Fruit fly (Drosophila melanogaster) whole organism, embryonic: ENCODE data around the gene CG7378.
A peak's percentile ranks its signal among the peaks of the same experiment; 100 is the strongest.

Source experiments
- ATbp ChIP-seq: fragments of 200-800 bp; sonication (Bioruptor generic); optimal IDR thresholded peaks from 2 replicates; lab custom pipeline; 2017; ENCODE audit warnings: missing biosample characterization, mild to moderate bottlenecking, missing genetic modification characterization, missing genetic modification reagents
- Antp ChIP-seq: fragments of 200-800 bp; sonication (Bioruptor generic); optimal IDR thresholded peaks from 3 replicates; lab custom pipeline; 2016; ENCODE audit warnings: missing biosample characterization, missing genetic modification characterization
- Blimp-1 ChIP-seq: fragments of 200-800 bp; sonication (Bioruptor generic); optimal IDR thresholded peaks from 3 replicates; lab custom pipeline; 2018; ENCODE audit warnings: missing biosample characterization, missing genetic modification characterization, mild to moderate bottlenecking, moderate library complexity, missing genetic modification reagents
- CG10654 ChIP-seq: fragments of 200-800 bp; sonication (Bioruptor generic); optimal IDR thresholded peaks from 2 replicates; lab custom pipeline; 2016; ENCODE audit warnings: missing biosample characterization, missing genetic modification characterization
- CG10979 ChIP-seq: fragments of 200-800 bp; sonication (Bioruptor generic); optimal IDR thresholded peaks from 2 replicates; lab custom pipeline; 2018; ENCODE audit warnings: missing biosample characterization, mild to moderate bottlenecking, missing genetic modification characterization, moderate library complexity
- CG11504 ChIP-seq: fragments of 200-800 bp; sonication (Bioruptor generic); optimal IDR thresholded peaks from 3 replicates; lab custom pipeline; 2019; ENCODE audit warnings: missing biosample characterization, mild to moderate bottlenecking, missing genetic modification characterization, moderate library complexity
- CG12219 ChIP-seq: fragments of 200-800 bp; sonication (Bioruptor generic); optimal IDR thresholded peaks from 3 replicates; lab custom pipeline; 2018; ENCODE audit warnings: missing biosample characterization, mild to moderate bottlenecking, missing genetic modification characterization
- CG14710 ChIP-seq: fragments of 200-800 bp; sonication (Bioruptor generic); optimal IDR thresholded peaks from 3 replicates; lab custom pipeline; 2019; ENCODE audit warnings: missing biosample characterization, mild to moderate bottlenecking, missing genetic modification characterization, moderate library complexity
- CG15514 ChIP-seq: fragments of 200-800 bp; sonication (Bioruptor generic); optimal IDR thresholded peaks from 3 replicates; lab custom pipeline; 2017; ENCODE audit warnings: missing biosample characterization, missing genetic modification characterization, mild to moderate bottlenecking, moderate library complexity, missing genetic modification reagents
- CG15601 ChIP-seq: fragments of 200-800 bp; sonication (Bioruptor generic); optimal IDR thresholded peaks from 3 replicates; lab custom pipeline; 2019; ENCODE audit warnings: missing biosample characterization, mild to moderate bottlenecking, missing genetic modification characterization, moderate library complexity
- CG1603 ChIP-seq: fragments of 200-800 bp; sonication (Bioruptor generic); optimal IDR thresholded peaks from 2 replicates; lab custom pipeline; 2019; ENCODE audit warnings: missing biosample characterization, mild to moderate bottlenecking, missing genetic modification characterization, moderate library complexity
- CG17361 ChIP-seq: fragments of 200-800 bp; sonication (Bioruptor generic); IDR thresholded peaks from 3 replicates; pipeline ENCODE4 v1.3.6; 2022; ENCODE audit warnings: missing biosample characterization, missing genetic modification characterization
- CG17802 ChIP-seq: fragments of 200-800 bp; sonication (Bioruptor generic); optimal IDR thresholded peaks from 2 replicates; lab custom pipeline; 2018; ENCODE audit warnings: missing biosample characterization, mild to moderate bottlenecking, missing genetic modification characterization, moderate library complexity
- CG18262 ChIP-seq: fragments of 200-800 bp; optimal IDR thresholded peaks from 3 replicates; lab custom pipeline; 2019; ENCODE audit warnings: missing biosample characterization, mild to moderate bottlenecking, missing genetic modification characterization, moderate library complexity
- CG18764 ChIP-seq: fragments of 200-800 bp; sonication (Bioruptor generic); optimal IDR thresholded peaks from 3 replicates; lab custom pipeline; 2016; ENCODE audit warnings: missing biosample characterization, missing genetic modification characterization
- CG2678 ChIP-seq: fragments of 200-800 bp; sonication (Bioruptor generic); optimal IDR thresholded peaks from 3 replicates; lab custom pipeline; 2019; ENCODE audit warnings: missing biosample characterization, mild to moderate bottlenecking, missing genetic modification characterization, moderate library complexity
- CG31441 ChIP-seq: fragments of 200-800 bp; sonication (Bioruptor generic); IDR thresholded peaks from 2 replicates; pipeline ENCODE4 v1.3.6; 2022; ENCODE audit warnings: missing biosample characterization, missing genetic modification characterization
- CG3163 ChIP-seq: fragments of 200-800 bp; sonication (Bioruptor generic); optimal IDR thresholded peaks from 3 replicates; lab custom pipeline; 2016; ENCODE audit warnings: missing biosample characterization, missing genetic modification characterization
- CG42726 ChIP-seq: fragments of 200-800 bp; sonication (Bioruptor generic); IDR thresholded peaks from 2 replicates; pipeline ENCODE4 v1.3.6; 2022; ENCODE audit warnings: missing biosample characterization, missing genetic modification characterization; ENCODE audit not compliant: partially characterized antibody
- CG4820 ChIP-seq: fragments of 200-800 bp; sonication (Bioruptor generic); optimal IDR thresholded peaks from 3 replicates; lab custom pipeline; 2016; ENCODE audit warnings: missing biosample characterization, missing genetic modification characterization
- CG9609 ChIP-seq: fragments of 200-800 bp; sonication (Bioruptor generic); optimal IDR thresholded peaks from 3 replicates; lab custom pipeline; 2016; ENCODE audit warnings: missing biosample characterization, missing genetic modification characterization
- CG9727 ChIP-seq: fragments of 200-800 bp; sonication (Bioruptor generic); optimal IDR thresholded peaks from 3 replicates; lab custom pipeline; 2017; ENCODE audit warnings: missing biosample characterization, mild to moderate bottlenecking, missing genetic modification characterization
- D ChIP-seq, 2 experiments: fragments of 200-800 bp in 1 of 2; fragments of >200 bp in 1 of 2; sonication (Bioruptor generic) in 1 of 2; optimal IDR thresholded peaks; 2 replicates in 1 of 2; 3 replicates in 1 of 2; lab custom pipeline; 2017; ENCODE audit warnings: mild to moderate bottlenecking in 1 of 2, missing biosample characterization in 1 of 2, missing genetic modification characterization in 1 of 2, missing genetic modification reagents in 1 of 2
- D19A ChIP-seq: fragments of 200-800 bp; optimal IDR thresholded peaks from 3 replicates; lab custom pipeline; 2019; ENCODE audit warnings: missing biosample characterization, mild to moderate bottlenecking, missing genetic modification characterization, moderate library complexity
- Med ChIP-seq: fragments of 200-800 bp; sonication (Bioruptor generic); peaks from one replicate; lab custom pipeline; 2016; ENCODE audit warnings: missing biosample characterization, missing genetic modification characterization, mild to moderate bottlenecking, inconsistent platforms, moderate library complexity
- Pdp1 ChIP-seq, 2 experiments: fragments of 200-800 bp; sonication (Bioruptor generic); optimal IDR thresholded peaks; 3 replicates each; lab custom pipeline; 2016; ENCODE audit warnings: missing biosample characterization in 2 of 2, missing genetic modification characterization in 2 of 2, mild to moderate bottlenecking in 1 of 2, moderate library complexity in 1 of 2
- Ptx1 ChIP-seq: fragments of 200-800 bp; sonication (Bioruptor generic); IDR thresholded peaks from 2 replicates; pipeline ENCODE4 v1.3.6; 2022; ENCODE audit warnings: missing biosample characterization, missing genetic modification characterization
- Sry-β ChIP-seq: fragments of 200-800 bp; sonication (Bioruptor generic); optimal IDR thresholded peaks from 2 replicates; lab custom pipeline; 2018; ENCODE audit warnings: missing biosample characterization, mild to moderate bottlenecking, missing genetic modification characterization, moderate library complexity
- Ssrp ChIP-seq: fragments of 200-800 bp; sonication (Bioruptor generic); optimal IDR thresholded peaks from 2 replicates; lab custom pipeline; 2018; ENCODE audit warnings: missing biosample characterization, mild to moderate bottlenecking, missing genetic modification characterization, moderate library complexity
- Trl ChIP-seq, 3 experiments: fragments of >200 bp in 2 of 3; fragments of 200-800 bp in 1 of 3; sonication (Bioruptor generic) in 1 of 3; optimal IDR thresholded peaks; 2 replicates in 1 of 3; 3 replicates in 2 of 3; lab custom pipeline; 2016 to 2017; ENCODE audit warnings: missing biosample characterization in 1 of 3, missing genetic modification characterization in 1 of 3
- Xrp1 ChIP-seq: fragments of 200-800 bp; sonication (Bioruptor generic); IDR thresholded peaks from 2 replicates; pipeline ENCODE4 v1.3.6; 2022; ENCODE audit warnings: missing biosample characterization, missing genetic modification characterization
- az2 ChIP-seq: fragments of 200-800 bp; sonication (Bioruptor generic); optimal IDR thresholded peaks from 3 replicates; lab custom pipeline; 2016; ENCODE audit warnings: missing biosample characterization, missing genetic modification characterization
- bsh ChIP-seq, 2 experiments: fragments of 200-800 bp; sonication (Bioruptor generic); optimal IDR thresholded peaks; 2 replicates each; lab custom pipeline; 2017 to 2018; ENCODE audit warnings: mild to moderate bottlenecking in 2 of 2, missing biosample characterization in 2 of 2, missing genetic modification characterization in 2 of 2, moderate library complexity in 1 of 2
- cato ChIP-seq: fragments of 200-800 bp; sonication (Bioruptor generic); optimal IDR thresholded peaks from 2 replicates; lab custom pipeline; 2016; ENCODE audit warnings: missing biosample characterization, missing genetic modification characterization, borderline replicate concordance
- chif ChIP-seq, 2 experiments: fragments of 200-800 bp; sonication (Bioruptor generic); optimal IDR thresholded peaks; 3 replicates each; lab custom pipeline; 2016; ENCODE audit warnings: missing biosample characterization in 2 of 2, missing genetic modification characterization in 2 of 2
- chn ChIP-seq: fragments of 200-800 bp; sonication (Bioruptor generic); optimal IDR thresholded peaks from 2 replicates; lab custom pipeline; 2016; ENCODE audit warnings: missing biosample characterization, missing genetic modification characterization
- dmrt11E ChIP-seq: fragments of 200-800 bp; sonication (Bioruptor generic); optimal IDR thresholded peaks from 3 replicates; lab custom pipeline; 2018; ENCODE audit warnings: missing biosample characterization, mild to moderate bottlenecking, missing genetic modification characterization, moderate library complexity
- dmrt99B ChIP-seq: fragments of 200-800 bp; sonication (Bioruptor generic); optimal IDR thresholded peaks from 2 replicates; lab custom pipeline; 2018; ENCODE audit warnings: missing biosample characterization, mild to moderate bottlenecking, missing genetic modification characterization, moderate library complexity
- dysf ChIP-seq: fragments of 200-800 bp; sonication (Bioruptor generic); IDR thresholded peaks from 3 replicates; pipeline ENCODE4 v1.3.6; 2022; ENCODE audit warnings: missing biosample characterization, missing genetic modification characterization
- fd96Cb ChIP-seq: fragments of 200-800 bp; sonication (Bioruptor generic); optimal IDR thresholded peaks from 2 replicates; lab custom pipeline; 2018; ENCODE audit warnings: missing biosample characterization, mild to moderate bottlenecking, missing genetic modification characterization, moderate library complexity
- gem ChIP-seq: fragments of 200-800 bp; sonication (Bioruptor generic); optimal IDR thresholded peaks from 2 replicates; lab custom pipeline; 2019; ENCODE audit warnings: missing biosample characterization, mild to moderate bottlenecking, missing genetic modification characterization, moderate library complexity
- grau ChIP-seq: fragments of 200-800 bp; optimal IDR thresholded peaks from 3 replicates; lab custom pipeline; 2019; ENCODE audit warnings: missing biosample characterization, mild to moderate bottlenecking, missing genetic modification characterization, moderate library complexity
- row ChIP-seq: fragments of 200-800 bp; sonication (Bioruptor generic); IDR thresholded peaks from 3 replicates; pipeline ENCODE4 v1.3.6; 2022; ENCODE audit warnings: missing biosample characterization, missing genetic modification characterization
- tio ChIP-seq: fragments of 200-800 bp; sonication (Bioruptor generic); optimal IDR thresholded peaks from 2 replicates; lab custom pipeline; 2017; ENCODE audit warnings: missing biosample characterization, missing genetic modification characterization, inconsistent platforms
- trem ChIP-seq: fragments of 200-800 bp; optimal IDR thresholded peaks from 3 replicates; lab custom pipeline; 2019; ENCODE audit warnings: missing biosample characterization, mild to moderate bottlenecking, missing genetic modification characterization, moderate library complexity
- tx ChIP-seq: fragments of 200-800 bp; sonication (Bioruptor generic); optimal IDR thresholded peaks from 2 replicates; lab custom pipeline; 2016; ENCODE audit warnings: missing biosample characterization, missing genetic modification characterization

CG7378 gene

DNA sequence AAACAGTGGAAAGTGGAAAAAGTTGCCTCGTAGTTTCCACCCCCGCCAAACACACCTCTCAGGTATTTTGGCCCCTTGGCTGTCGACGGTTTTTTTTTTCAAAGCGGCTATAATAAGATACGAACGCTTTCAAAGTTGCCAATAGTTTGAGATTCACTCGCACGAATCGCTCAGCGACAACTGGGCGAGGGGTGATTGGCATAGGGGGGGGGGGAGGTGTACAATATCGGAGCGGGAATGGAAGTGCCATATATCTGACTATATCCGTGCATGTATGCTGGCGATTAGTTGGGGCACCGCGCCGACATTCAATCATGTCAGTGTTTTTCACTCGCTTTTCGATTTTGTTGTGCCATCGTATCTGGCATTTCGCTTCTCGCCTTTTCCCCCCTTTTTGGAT lies 4.9 kb downstream of the CG7378 start (continued):
- TF ChIP-seq CG15514 (no peak), CG10654 (GFP tag; lab: Kevin White, UChicago) (no peak)

DNA sequence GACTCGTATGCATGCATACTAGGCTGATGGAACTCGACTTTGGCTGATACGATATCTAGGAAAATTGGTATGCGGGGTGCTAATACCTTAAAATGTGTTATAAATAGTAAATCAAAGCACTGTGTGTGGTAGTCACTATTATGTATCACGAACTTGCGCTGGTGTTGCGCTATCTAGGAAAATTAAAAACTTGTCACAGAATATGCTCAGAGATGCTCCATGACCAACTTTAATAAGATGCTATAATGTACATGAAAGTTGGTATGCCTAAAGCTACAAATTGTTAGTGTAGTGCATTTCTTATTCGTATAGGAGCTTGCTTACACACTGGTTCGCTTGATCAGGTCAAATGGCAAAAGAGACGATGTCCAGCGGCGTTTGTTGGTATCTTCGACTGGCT lies 10.6 kb downstream of the CG7378 start:
- TF ChIP-seq D19A (tag; lab: Kevin White, UChicago) (peak; percentile 96), CG11504 (tag; lab: Kevin White, UChicago) (peak; percentile 33), Xrp1 (GFP tag; lab: Robert Waterston, UW) (peak; percentile 46; the same call in 1 of the 2 replicates), tio (no peak), dmrt11E (tag; lab: Kevin White, UChicago) (peak; percentile 76), cato (GFP tag; lab: Kevin White, UChicago) (no peak), CG4820 (GFP tag; lab: Kevin White, UChicago) (peak; percentile 17), tx (no peak), Med (GFP tag; lab: Kevin White, UChicago) (peak; percentile 48), ATbp (GFP tag; lab: Kevin White, UChicago) (peak; percentile 11), Blimp-1 (peak; percentile 38), az2 (peak; percentile 6), Antp (GFP tag; lab: Kevin White, UChicago) (peak; percentile 3), CG2678 (tag; lab: Kevin White, UChicago) (peak; percentile 46), CG9609 (GFP tag; lab: Kevin White, UChicago) (no peak), CG3163 (no peak), CG18764 (no peak), CG15601 (peak; percentile 30), CG17361 (peak; percentile 65; the same call in 2 of the 3 replicates), chn (GFP tag; lab: Kevin White, UChicago) (peak; percentile 37), gem (tag; lab: Kevin White, UChicago) (peak; percentile 56), CG42726 (GFP tag; lab: Robert Waterston, UW) (no peak), fd96Cb (tag; lab: Kevin White, UChicago) (peak; percentile 41), trem (tag; lab: Kevin White, UChicago) (peak; percentile 8), Ssrp (peak; percentile 20), CG18262 (tag; lab: Kevin White, UChicago) (peak; percentile 66), dysf (GFP tag; lab: Robert Waterston, UW) (0 out of 3 replicates have a peak, but pooled peaks have one; percentile 12), bsh (GFP tag; optimal IDR thresholded peaks at IDR 0.05; lab: Kevin White, UChicago) (peak in 1 of 2 experiments; percentile 70), grau (tag; lab: Kevin White, UChicago) (peak; percentile 29), Sry-β (GFP tag; lab: Kevin White, UChicago) (no peak), Pdp1 (GFP tag; optimal IDR thresholded peaks at IDR 0.05; lab: Kevin White, UChicago) (peak in 1 of 2 experiments; percentile 23), Ptx1 (GFP tag; lab: Robert Waterston, UW) (0 out of 2 replicates have a peak, but pooled peaks have one; percentile 7), CG17802 (no peak), Trl (optimal IDR thresholded peaks at IDR 0.05; lab: Kevin White, UChicago) (no peak), Trl (GFP tag; optimal IDR thresholded peaks at IDR 0.05; lab: Kevin White, UChicago) (peak; percentile 9), CG10979 (tag; lab: Kevin White, UChicago) (peak; percentile 66), CG1603 (tag; lab: Kevin White, UChicago) (peak; percentile 43), D (optimal IDR thresholded peaks at IDR 0.05; lab: Kevin White, UChicago) (no peak), D (GFP tag; optimal IDR thresholded peaks at IDR 0.05; lab: Kevin White, UChicago) (peak; percentile 16), CG31441 (peak; percentile 46; the same call in 1 of the 2 replicates), chif (GFP tag; optimal IDR thresholded peaks at IDR 0.05; lab: Kevin White, UChicago) (peak in 1 of 2 experiments; percentile 43), row (GFP tag; lab: Robert Waterston, UW) (peak; percentile 25; the same call in 1 of the 3 replicates), CG12219 (GFP tag; lab: Kevin White, UChicago) (peak; percentile 26), CG9727 (GFP tag; lab: Kevin White, UChicago) (peak; percentile 18), CG14710 (tag; lab: Kevin White, UChicago) (peak; percentile 44), dmrt99B (peak; percentile 21)
